Worm (Caenorhabditis elegans) whole organism, L1 larva: ENCODE data around the gene srb-1.

Experiments used
- blmp-1 ChIP-seq: fragments of 150-350 bp; optimal IDR thresholded peaks from 2 replicates; lab custom pipeline; 2014; ENCODE audit warnings: missing biosample characterization, missing genetic modification characterization
- ceh-8 ChIP-seq: fragments of 200-800 bp; sonication (Bioruptor generic); optimal IDR thresholded peaks from 2 replicates; lab custom pipeline; 2018; ENCODE audit warnings: mild to moderate bottlenecking, missing genetic modification characterization, moderate library complexity, missing compliant biosample characterization
- ces-1 ChIP-seq: fragments of 150-350 bp; optimal IDR thresholded peaks from 2 replicates; lab custom pipeline; 2014; ENCODE audit warnings: missing biosample characterization, missing genetic modification reagents, missing genetic modification characterization
- efl-3 ChIP-seq: fragments of 200-800 bp; sonication (Bioruptor generic); optimal IDR thresholded peaks from 2 replicates; lab custom pipeline; 2018; ENCODE audit warnings: mild to moderate bottlenecking, missing genetic modification characterization, missing compliant biosample characterization
- elt-2 ChIP-seq: sonication (generic microtip); optimal IDR thresholded peaks from 2 replicates; lab custom pipeline; 2016; ENCODE audit warnings: missing genetic modification characterization, mild to moderate bottlenecking, inconsistent platforms, missing compliant biosample characterization, missing genetic modification reagents
- elt-3 ChIP-seq, 6 experiments: fragments of 150-350 bp in 1 of 6; sonication (generic microtip); optimal IDR thresholded peaks; 2 replicates each; lab custom pipeline; 2017 to 2018; ENCODE audit warnings: missing biosample characterization in 6 of 6, missing genetic modification characterization in 6 of 6, inconsistent platforms in 1 of 6
- fkh-10 ChIP-seq: sonication (generic microtip); optimal IDR thresholded peaks from 2 replicates; lab custom pipeline; 2017; ENCODE audit warnings: missing biosample characterization, missing genetic modification reagents, missing genetic modification characterization
- fkh-8 ChIP-seq: sonication (generic microtip); optimal IDR thresholded peaks from 2 replicates; lab custom pipeline; 2016; ENCODE audit warnings: mild to moderate bottlenecking, missing genetic modification characterization, missing compliant biosample characterization
- fos-1 ChIP-seq: fragments of 150-350 bp; optimal IDR thresholded peaks from 2 replicates; lab custom pipeline; 2014; ENCODE audit warnings: missing biosample characterization, missing genetic modification characterization
- hlh-17 ChIP-seq: fragments of 200-800 bp; sonication (Bioruptor generic); optimal IDR thresholded peaks from 2 replicates; lab custom pipeline; 2018; ENCODE audit warnings: missing genetic modification characterization, mild to moderate bottlenecking, missing compliant biosample characterization, moderate library complexity, borderline replicate concordance
- jun-1 ChIP-seq: fragments of 150-350 bp; optimal IDR thresholded peaks from 2 replicates; lab custom pipeline; 2014; ENCODE audit warnings: missing biosample characterization, missing genetic modification reagents, missing genetic modification characterization
- lin-14 ChIP-seq: fragments of 200-800 bp; sonication (Bioruptor generic); optimal IDR thresholded peaks from 2 replicates; lab custom pipeline; 2018; ENCODE audit warnings: mild to moderate bottlenecking, missing genetic modification characterization, moderate library complexity, missing compliant biosample characterization
- lin-35 ChIP-seq, 2 experiments: fragments of 150-350 bp; optimal IDR thresholded peaks; 2 replicates each; lab custom pipeline; 2014; ENCODE audit warnings: missing biosample characterization in 2 of 2, missing genetic modification characterization in 2 of 2, missing genetic modification reagents in 2 of 2
- lir-3 ChIP-seq: sonication (generic microtip); optimal IDR thresholded peaks from 2 replicates; lab custom pipeline; 2016; ENCODE audit warnings: mild to moderate bottlenecking, missing genetic modification characterization, moderate library complexity, missing compliant biosample characterization; ENCODE audit not compliant: poor library complexity
- lsy-2 ChIP-seq, 2 experiments: fragments of 150-350 bp; optimal IDR thresholded peaks; 2 replicates each; lab custom pipeline; 2014; ENCODE audit warnings: missing biosample characterization in 2 of 2, missing genetic modification characterization in 2 of 2
- mdl-1 ChIP-seq, 2 experiments: fragments of 150-350 bp; optimal IDR thresholded peaks; 2 replicates each; lab custom pipeline; 2014 to 2017; ENCODE audit warnings: missing biosample characterization in 2 of 2, missing genetic modification characterization in 2 of 2, inconsistent platforms in 1 of 2
- nhr-20 ChIP-seq: sonication (generic microtip); optimal IDR thresholded peaks from 2 replicates; lab custom pipeline; 2016; ENCODE audit warnings: mild to moderate bottlenecking, missing genetic modification characterization, missing compliant biosample characterization
- nhr-237 ChIP-seq: fragments of 150-350 bp; optimal IDR thresholded peaks from 2 replicates; lab custom pipeline; 2014; ENCODE audit warnings: missing biosample characterization, missing genetic modification characterization
- nhr-71 ChIP-seq: sonication (generic microtip); optimal IDR thresholded peaks from 2 replicates; lab custom pipeline; 2016; ENCODE audit warnings: mild to moderate bottlenecking, missing genetic modification characterization, moderate library complexity, missing compliant biosample characterization
- nhr-76 ChIP-seq: sonication (generic microtip); optimal IDR thresholded peaks from 2 replicates; lab custom pipeline; 2017; ENCODE audit warnings: missing biosample characterization, missing genetic modification characterization
- nhr-84 ChIP-seq: sonication (generic microtip); optimal IDR thresholded peaks from 2 replicates; lab custom pipeline; 2017; ENCODE audit warnings: missing biosample characterization, missing genetic modification characterization
- nhr-90 ChIP-seq: sonication (generic microtip); optimal IDR thresholded peaks from 2 replicates; lab custom pipeline; 2016; ENCODE audit warnings: mild to moderate bottlenecking, missing genetic modification characterization, missing compliant biosample characterization; ENCODE audit not compliant: poor library complexity
- pax-3 ChIP-seq: fragments of 200-800 bp; sonication (Bioruptor generic); optimal IDR thresholded peaks from 2 replicates; lab custom pipeline; 2018; ENCODE audit warnings: mild to moderate bottlenecking, missing genetic modification characterization, moderate library complexity, missing compliant biosample characterization
- pqm-1 ChIP-seq: sonication (generic microtip); optimal IDR thresholded peaks from 3 replicates; lab custom pipeline; 2017; ENCODE audit warnings: missing biosample characterization, missing genetic modification characterization
- rnt-1 ChIP-seq: sonication (generic microtip); optimal IDR thresholded peaks from 2 replicates; lab custom pipeline; 2016; ENCODE audit warnings: mild to moderate bottlenecking, missing genetic modification characterization, moderate library complexity, missing compliant biosample characterization
- skn-1 ChIP-seq: fragments of 150-350 bp; optimal IDR thresholded peaks from 2 replicates; lab custom pipeline; 2014; ENCODE audit warnings: missing biosample characterization, missing genetic modification characterization
- snpc-4 ChIP-seq: fragments of 150-350 bp; optimal IDR thresholded peaks from 2 replicates; lab custom pipeline; 2014; ENCODE audit warnings: missing biosample characterization, missing genetic modification characterization
- sup-37 ChIP-seq: fragments of 200-800 bp; sonication (Bioruptor generic); optimal IDR thresholded peaks from 2 replicates; lab custom pipeline; 2018; ENCODE audit warnings: mild to moderate bottlenecking, missing genetic modification characterization, missing compliant biosample characterization
- swsn-7 ChIP-seq: sonication (generic microtip); optimal IDR thresholded peaks from 2 replicates; lab custom pipeline; 2016; ENCODE audit warnings: missing genetic modification characterization, missing compliant biosample characterization
- tlp-1 ChIP-seq: fragments of 150-350 bp; optimal IDR thresholded peaks from 2 replicates; lab custom pipeline; 2014; ENCODE audit warnings: missing biosample characterization, missing genetic modification characterization
- unc-130 ChIP-seq: fragments of 150-350 bp; optimal IDR thresholded peaks from 2 replicates; lab custom pipeline; 2017; ENCODE audit warnings: missing biosample characterization, missing genetic modification characterization, inconsistent platforms
- unc-62 ChIP-seq: fragments of 150-350 bp; optimal IDR thresholded peaks from 2 replicates; lab custom pipeline; 2014; ENCODE audit warnings: missing biosample characterization, missing genetic modification reagents, missing genetic modification characterization

srb-1 gene

DNA sequence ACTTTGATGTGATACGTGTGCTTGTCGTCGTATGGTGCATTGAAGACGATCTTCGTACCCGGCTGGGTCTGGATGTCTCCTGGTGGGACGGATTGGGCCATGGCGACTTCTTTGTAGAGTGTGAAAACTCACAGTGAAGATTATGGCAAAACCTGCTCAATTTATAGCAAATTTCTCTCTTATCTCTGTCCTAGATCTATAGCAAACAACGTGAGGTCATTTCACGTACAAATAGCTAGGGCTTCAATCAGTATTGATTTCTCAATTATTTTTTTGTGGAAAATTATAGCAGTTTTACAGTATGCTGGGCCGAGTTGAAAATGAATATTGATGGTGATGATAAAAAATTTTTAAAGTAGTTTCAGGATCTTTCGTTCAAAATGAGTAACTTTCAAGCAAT is 13.8 kb downstream of the srb-1 start, which contains the start of gene msp-45:
TSS of gene msp-45 (minus strand) at position 101 of the 400 bp plus-strand sequence.
- TF ChIP-seq nhr-237 (no peak), ces-1 (GFP tag; lab: Kevin White, UChicago) (no peak), hlh-17 (GFP tag; lab: Kevin White, UChicago) (no peak), nhr-90 (tag; lab: Kevin White, UChicago) (no peak)

DNA sequence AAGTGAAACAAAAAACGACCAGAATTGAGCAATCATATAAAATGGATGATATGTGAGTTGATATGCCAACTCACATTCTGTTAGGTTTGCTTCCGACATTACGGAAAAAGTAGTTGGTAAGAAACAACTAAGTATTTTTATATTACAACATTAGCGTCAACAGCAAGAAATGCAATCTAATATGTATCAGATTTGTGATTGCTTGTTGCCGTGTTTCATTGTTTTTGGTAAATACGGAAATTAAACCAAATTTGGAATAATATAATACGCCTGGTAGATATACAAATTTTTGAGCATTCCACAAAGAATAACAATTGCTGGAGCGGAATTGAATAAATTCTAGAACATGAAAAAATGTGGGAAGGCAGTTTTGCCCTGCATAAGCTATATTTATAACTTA is 16.3 kb downstream of the srb-1 start, which contains the start of gene srb-12:
TSS of gene srb-12 (minus strand) at position 101 of the 400 bp plus-strand sequence.
- TF ChIP-seq unc-130 = no peak
- no peak for TF ChIP-seq lsy-2 (tag; optimal IDR thresholded peaks at IDR 0.05; lab: Kevin White, UChicago)
- no peak for TF ChIP-seq mdl-1 (tag; optimal IDR thresholded peaks at IDR 0.05; lab: Kevin White, UChicago)

DNA sequence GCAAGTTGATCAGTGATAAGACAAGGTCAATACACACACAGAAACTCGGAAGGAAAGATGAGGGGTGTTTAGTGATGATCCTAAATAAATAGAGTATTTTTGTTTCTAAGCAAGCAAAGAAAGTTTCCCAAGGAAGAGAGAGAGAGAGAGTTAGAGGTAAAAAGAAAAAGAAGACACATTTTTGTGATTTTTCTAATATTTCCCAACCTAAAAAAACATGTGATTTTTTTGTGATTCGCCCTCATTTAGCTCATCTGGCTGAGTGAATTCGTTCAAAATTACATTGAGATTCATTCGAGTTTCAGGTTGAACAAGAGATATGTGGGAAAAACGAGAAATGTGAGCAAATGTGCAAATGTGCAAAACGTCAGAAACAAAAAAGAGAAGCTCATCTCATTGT is 20.0 kb downstream of the srb-1 start, which contains the start of gene srb-16:
TSS of gene srb-16 (minus strand) at position 101 of the 400 bp plus-strand sequence.
- TF ChIP-seq fos-1 (tag; lab: Kevin White, UChicago) (no peak), tlp-1 (tag; lab: Kevin White, UChicago) (no peak), pax-3 (no peak), nhr-76 (tag; lab: Kevin White, UChicago) (no peak), blmp-1 (tag; lab: Kevin White, UChicago) (no peak), swsn-7 (no peak), sup-37 (GFP tag; lab: Kevin White, UChicago) (no peak), unc-62 (GFP tag; lab: Kevin White, UChicago) (no peak)

DNA sequence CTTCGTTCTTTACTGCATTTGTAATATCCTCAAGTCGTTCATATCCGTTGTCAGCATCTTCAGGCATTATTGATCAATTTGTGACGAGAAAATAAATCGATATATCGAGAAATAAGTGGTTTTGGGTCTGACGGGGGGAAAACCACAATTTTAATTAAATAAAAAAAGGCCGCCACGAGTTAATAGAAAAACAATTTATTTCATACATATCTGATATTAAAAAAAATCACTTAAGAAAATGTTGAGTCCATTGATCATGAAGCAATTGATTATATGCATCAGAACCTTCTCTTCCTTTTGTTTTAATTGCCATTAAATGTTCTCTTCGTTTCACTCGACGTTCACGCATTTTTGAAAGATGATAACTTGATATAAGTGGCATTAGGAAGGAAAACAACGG is 22.5 kb downstream of the srb-1 start, which contains the start of gene F58A6.5:
TSS of gene F58A6.5 (minus strand) at position 101 of the 400 bp plus-strand sequence.
- TF ChIP-seq skn-1 (tag; lab: Kevin White, UChicago) (no peak), efl-3 (GFP tag; lab: Kevin White, UChicago) (no peak), fkh-10 (GFP tag; lab: Kevin White, UChicago) (no peak)

DNA sequence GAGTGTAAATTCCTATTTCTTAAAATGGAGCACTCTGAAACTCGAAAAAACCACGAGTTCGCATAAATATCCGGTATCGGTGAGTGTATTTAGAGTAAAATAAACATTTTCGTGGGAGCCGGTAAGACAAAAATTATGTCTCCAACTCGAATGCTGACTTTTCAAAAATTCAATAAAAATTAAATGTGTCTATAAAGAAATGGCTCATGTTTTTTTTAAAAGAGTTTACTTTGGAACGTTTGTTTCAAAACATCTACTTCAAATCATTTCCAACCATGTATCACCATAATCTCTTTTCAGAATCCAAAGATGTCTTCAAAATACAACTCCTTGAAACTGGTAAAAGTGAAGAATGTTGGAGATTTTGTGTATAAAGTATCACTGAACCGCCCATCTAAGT is 28.2 kb downstream of the srb-1 start, which contains the start of gene F58A6.1:
TSS of gene F58A6.1 (plus strand) at position 301 of the 400 bp plus-strand sequence.
- no peak for TF ChIP-seq snpc-4 (tag; lab: Kevin White, UChicago)
- TF ChIP-seq pqm-1 = no peak
- no peak for TF ChIP-seq unc-62 (GFP tag; lab: Kevin White, UChicago)
- no peak for TF ChIP-seq lir-3
- no peak for TF ChIP-seq ces-1 (GFP tag; lab: Kevin White, UChicago)
- no peak for TF ChIP-seq fos-1 (tag; lab: Kevin White, UChicago)

DNA sequence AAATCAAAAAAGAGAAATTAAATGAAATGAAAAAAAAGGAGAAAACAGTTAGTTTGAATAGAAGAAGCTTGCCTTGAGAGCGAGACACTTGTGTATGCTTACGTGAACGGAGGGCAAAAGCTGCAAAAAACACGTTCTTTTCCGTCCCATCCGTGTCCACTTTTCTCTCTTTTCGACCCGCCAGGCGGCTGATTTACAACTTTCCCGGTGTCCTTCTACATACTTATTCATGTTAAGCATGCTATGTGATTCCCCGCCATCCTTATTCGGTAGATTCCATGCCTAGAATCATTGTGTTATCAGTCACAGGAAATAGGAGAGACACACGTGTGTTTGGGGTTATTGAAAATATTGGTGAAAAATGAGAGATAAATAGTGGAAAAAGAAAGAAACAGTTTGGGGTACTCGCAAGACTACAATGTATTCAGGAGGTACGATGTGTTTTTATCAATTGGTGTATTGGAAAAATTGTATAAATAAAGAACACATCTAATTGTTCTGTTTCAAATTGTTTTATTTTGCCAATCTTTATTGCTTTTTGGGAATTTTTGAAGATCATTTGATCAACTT is 28.8 kb downstream of the srb-1 start, which contains the start of gene nas-29:
TSS of gene nas-29 (minus strand) at position 92 of the 570 bp plus-strand sequence.
- TF ChIP-seq nhr-84 (tag; lab: Kevin White, UChicago) = no peak
- no peak for TF ChIP-seq jun-1 (tag; lab: Kevin White, UChicago)
- peak in 1 of 2 experiments; percentile 48 for TF ChIP-seq lin-35 (GFP tag; optimal IDR thresholded peaks at IDR 0.05; lab: Kevin White, UChicago)
- peak; percentile 92 for TF ChIP-seq nhr-20 (tag; lab: Kevin White, UChicago)
- TF ChIP-seq lin-14 (GFP tag; lab: Kevin White, UChicago) = peak; percentile 34
- peak in 1 of 6 experiments; percentile 31 for TF ChIP-seq elt-3 (tag; optimal IDR thresholded peaks at IDR 0.05; lab: Kevin White, UChicago)
- peak; percentile 91 for TF ChIP-seq elt-2 (tag; lab: Kevin White, UChicago)

DNA sequence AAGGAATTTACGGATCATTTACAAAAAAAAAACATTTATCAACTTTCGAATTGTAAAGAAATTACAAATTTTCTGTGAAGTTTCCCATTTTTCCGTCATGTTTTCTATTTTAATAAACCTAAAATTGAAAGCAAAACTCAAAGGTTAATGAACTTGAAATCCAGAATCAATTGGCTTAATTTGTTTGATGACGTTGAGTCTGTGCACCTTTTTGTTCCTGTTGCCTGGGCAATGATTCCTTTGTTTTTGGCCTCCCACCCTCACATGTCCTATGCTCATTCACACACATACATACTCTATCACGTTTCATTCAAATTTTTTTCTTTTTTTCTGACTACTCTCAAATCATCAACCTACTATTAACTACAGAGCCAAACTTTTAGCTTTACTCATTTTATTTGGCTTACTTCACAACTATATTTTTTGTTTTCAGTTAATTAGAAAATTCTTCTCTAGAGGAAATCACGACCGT is 34.5 kb downstream of the srb-1 start, which contains the start of gene F58A6.2:
TSS of gene F58A6.2 (plus strand) at position 422 of the 472 bp plus-strand sequence.
- no peak for TF ChIP-seq rnt-1 (tag; lab: Kevin White, UChicago)
- peak; percentile 40 for TF ChIP-seq nhr-71 (tag; lab: Kevin White, UChicago)
- TF ChIP-seq fkh-8 (tag; lab: Kevin White, UChicago) = peak; percentile 66
- TF ChIP-seq ceh-8 (GFP tag; lab: Kevin White, UChicago) = peak; percentile 71
- no peak for TF ChIP-seq swsn-7
